Worm (Caenorhabditis elegans) whole organism, young adult: ENCODE results near the gene ceh-83.
"Not testable (repeated sequence)": the region's sequence is repeated elsewhere in the genome, so short reads cannot be mapped to it uniquely, and the experiment has no call there.

ENCODE experiments used
- B0336.3 ChIP-seq: fragments of 200-800 bp; sonication (Bioruptor generic); IDR thresholded peaks from 2 replicates; pipeline ENCODE4 v1.3.6; 2022; ENCODE audit warnings: missing genetic modification characterization, missing compliant biosample characterization
- F52B5.7 ChIP-seq: sonication (generic microtip); optimal IDR thresholded peaks from 2 replicates; lab custom pipeline; 2016; ENCODE audit warnings: mild to moderate bottlenecking, missing genetic modification characterization, missing compliant biosample characterization
- K11D2.4 ChIP-seq: fragments of 200-800 bp; sonication (Bioruptor generic); IDR thresholded peaks from 2 replicates; pipeline ENCODE4 v1.3.6; 2022; ENCODE audit warnings: missing genetic modification reagents, missing genetic modification characterization, missing compliant biosample characterization
- akir-1 ChIP-seq: fragments of 200-800 bp; sonication (Bioruptor generic); optimal IDR thresholded peaks from 2 replicates; lab custom pipeline; 2018; ENCODE audit warnings: mild to moderate bottlenecking, missing genetic modification characterization, moderate library complexity, missing compliant biosample characterization
- aptf-2 ChIP-seq: fragments of 200-800 bp; sonication (Bioruptor generic); conservative IDR thresholded peaks from 2 replicates; pipeline ENCODE4 v1.3.6; 2022; ENCODE audit warnings: missing genetic modification reagents, missing genetic modification characterization, missing compliant biosample characterization
- aptf-3 ChIP-seq: fragments of 200-800 bp; sonication (Bioruptor generic); IDR thresholded peaks from 2 replicates; pipeline ENCODE4 v1.3.6; 2022; ENCODE audit warnings: missing genetic modification characterization, missing compliant biosample characterization
- ccch-3 ChIP-seq: fragments of 200-800 bp; sonication (Bioruptor generic); optimal IDR thresholded peaks from 2 replicates; lab custom pipeline; 2018; ENCODE audit warnings: mild to moderate bottlenecking, missing genetic modification characterization, missing compliant biosample characterization
- ceh-27 ChIP-seq: fragments of 200-800 bp; sonication (Bioruptor generic); optimal IDR thresholded peaks from 2 replicates; lab custom pipeline; 2018; ENCODE audit warnings: mild to moderate bottlenecking, missing genetic modification characterization, moderate library complexity, missing compliant biosample characterization
- ceh-79 ChIP-seq: sonication (generic microtip); optimal IDR thresholded peaks from 2 replicates; lab custom pipeline; 2017; ENCODE audit warnings: mild to moderate bottlenecking, missing genetic modification characterization, missing compliant biosample characterization
- efl-1 ChIP-seq: fragments of 150-350 bp; optimal IDR thresholded peaks from 2 replicates; lab custom pipeline; 2014; ENCODE audit warnings: missing biosample characterization, missing genetic modification reagents, missing genetic modification characterization
- egrh-3 ChIP-seq: fragments of 200-800 bp; sonication (Bioruptor generic); IDR thresholded peaks from 2 replicates; pipeline ENCODE4 v1.3.6; 2022; ENCODE audit warnings: missing genetic modification reagents, missing genetic modification characterization, missing compliant biosample characterization
- hlh-12 ChIP-seq: sonication (generic microtip); optimal IDR thresholded peaks from 2 replicates; lab custom pipeline; 2016; ENCODE audit warnings: missing genetic modification characterization, missing compliant biosample characterization
- hlh-26 ChIP-seq: fragments of 200-800 bp; sonication (Bioruptor generic); conservative IDR thresholded peaks from 2 replicates; pipeline ENCODE4 v1.3.6; 2022; ENCODE audit warnings: missing genetic modification reagents, missing genetic modification characterization, missing compliant biosample characterization
- hmg-1.2 ChIP-seq: fragments of 200-800 bp; sonication (Bioruptor generic); IDR thresholded peaks from 2 replicates; pipeline ENCODE4 v1.3.6; 2022; ENCODE audit warnings: missing genetic modification reagents, missing genetic modification characterization, missing compliant biosample characterization
- hrde-1 ChIP-seq: sonication (generic microtip); optimal IDR thresholded peaks from 2 replicates; lab custom pipeline; 2016; ENCODE audit warnings: missing genetic modification characterization, mild to moderate bottlenecking, missing compliant biosample characterization, moderate library complexity, missing genotype, missing genetic modification reagents, borderline replicate concordance
- let-607 ChIP-seq, 2 experiments: fragments of 200-800 bp in 1 of 2; sonication (Bioruptor generic) in 1 of 2; sonication (generic microtip) in 1 of 2; optimal IDR thresholded peaks; 2 replicates each; lab custom pipeline; 2016 to 2018; ENCODE audit warnings: mild to moderate bottlenecking in 2 of 2, missing compliant biosample characterization in 2 of 2, missing genetic modification characterization in 2 of 2, moderate library complexity in 2 of 2, missing genotype in 1 of 2
- lin-26 ChIP-seq: fragments of 200-800 bp; sonication (Bioruptor generic); IDR thresholded peaks from 2 replicates; pipeline ENCODE4 v1.3.6; 2022; ENCODE audit warnings: missing genetic modification reagents, missing genetic modification characterization, missing compliant biosample characterization
- lin-54 ChIP-seq: fragments of 200-800 bp; sonication (Bioruptor generic); optimal IDR thresholded peaks from 2 replicates; lab custom pipeline; 2018; ENCODE audit warnings: mild to moderate bottlenecking, missing genetic modification characterization, missing compliant biosample characterization
- madf-10 ChIP-seq: sonication (generic microtip); optimal IDR thresholded peaks from 2 replicates; lab custom pipeline; 2016; ENCODE audit warnings: mild to moderate bottlenecking, missing genetic modification characterization, missing compliant biosample characterization
- mcd-1 ChIP-seq: fragments of 200-800 bp; sonication (Bioruptor generic); IDR thresholded peaks from 2 replicates; pipeline ENCODE4 v1.3.6; 2022; ENCODE audit warnings: missing genetic modification reagents, missing genetic modification characterization, missing compliant biosample characterization
- nfya-1 ChIP-seq: sonication (generic microtip); optimal IDR thresholded peaks from 2 replicates; lab custom pipeline; 2017; ENCODE audit warnings: antibody characterized with exemption, missing compliant biosample characterization, missing genetic modification characterization, borderline replicate concordance; ENCODE audit not compliant: insufficient read depth
- nfyb-1 ChIP-seq: fragments of 200-800 bp; sonication (Bioruptor generic); IDR thresholded peaks from 2 replicates; pipeline ENCODE4 v1.3.6; 2022; ENCODE audit warnings: missing genetic modification reagents, missing genetic modification characterization, missing compliant biosample characterization
- nhr-179 ChIP-seq: sonication (generic microtip); optimal IDR thresholded peaks from 2 replicates; lab custom pipeline; 2016; ENCODE audit warnings: mild to moderate bottlenecking, missing genetic modification characterization, missing compliant biosample characterization
- nhr-27 ChIP-seq: fragments of 200-800 bp; sonication (Bioruptor generic); optimal IDR thresholded peaks from 2 replicates; lab custom pipeline; 2018; ENCODE audit warnings: mild to moderate bottlenecking, missing genetic modification characterization, moderate library complexity, missing compliant biosample characterization
- pbrm-1 ChIP-seq: fragments of 200-800 bp; sonication (Bioruptor generic); IDR thresholded peaks from 2 replicates; pipeline ENCODE4 v1.3.6; 2022; ENCODE audit warnings: missing genetic modification reagents, missing genetic modification characterization, missing compliant biosample characterization
- rec-8 ChIP-seq, 2 experiments: sonication (generic microtip); optimal IDR thresholded peaks; 2 replicates each; lab custom pipeline; 2016; ENCODE audit warnings: mild to moderate bottlenecking in 2 of 2, missing genetic modification characterization in 2 of 2, missing genetic modification reagents in 2 of 2, missing genotype in 2 of 2, missing biosample characterization in 1 of 2, missing compliant biosample characterization in 1 of 2, moderate library complexity in 1 of 2
- sdz-38 ChIP-seq: sonication (generic microtip); optimal IDR thresholded peaks from 2 replicates; lab custom pipeline; 2016; ENCODE audit warnings: missing genotype, missing genetic modification characterization, missing compliant biosample characterization
- snpc-1.3 ChIP-seq: sonication (generic microtip); optimal IDR thresholded peaks from 2 replicates; lab custom pipeline; 2017; ENCODE audit warnings: missing genetic modification characterization, mild to moderate bottlenecking, missing compliant biosample characterization, antibody characterized with exemption, moderate library complexity, missing genotype, missing genetic modification reagents; ENCODE audit not compliant: insufficient read depth
- snpc-3.4 ChIP-seq: sonication (generic microtip); optimal IDR thresholded peaks from 2 replicates; lab custom pipeline; 2017; ENCODE audit warnings: missing genetic modification characterization, mild to moderate bottlenecking, missing compliant biosample characterization, antibody characterized with exemption, moderate library complexity, missing genotype, missing genetic modification reagents
- snpc-4 ChIP-seq, 5 experiments: fragments of 150-350 bp in 1 of 5; sonication (generic microtip) in 4 of 5; optimal IDR thresholded peaks; 2 replicates each; lab custom pipeline; 2014 to 2018; ENCODE audit warnings: missing genetic modification characterization in 5 of 5, missing biosample characterization in 3 of 5, antibody characterized with exemption in 2 of 5, mild to moderate bottlenecking in 2 of 5, missing compliant biosample characterization in 2 of 5, missing genotype in 2 of 5, moderate library complexity in 2 of 5, missing genetic modification reagents in 1 of 5
- tbx-9 ChIP-seq: sonication (generic microtip); optimal IDR thresholded peaks from 2 replicates; lab custom pipeline; 2016; ENCODE audit warnings: borderline replicate concordance, missing genetic modification characterization, inconsistent platforms, missing compliant biosample characterization
- unc-130 ChIP-seq: sonication (generic microtip); optimal IDR thresholded peaks from 2 replicates; lab custom pipeline; 2016; ENCODE audit warnings: missing genetic modification reagents, missing genetic modification characterization, missing compliant biosample characterization
- unc-62 ChIP-seq: fragments of 150-350 bp; optimal IDR thresholded peaks from 2 replicates; lab custom pipeline; 2014; ENCODE audit warnings: missing biosample characterization, missing genetic modification reagents, missing genetic modification characterization
- ztf-3 ChIP-seq: fragments of 200-800 bp; sonication (Bioruptor generic); optimal IDR thresholded peaks from 2 replicates; lab custom pipeline; 2018; ENCODE audit warnings: mild to moderate bottlenecking, missing genetic modification characterization, missing compliant biosample characterization
- ztf-6 ChIP-seq: fragments of 200-800 bp; sonication (Bioruptor generic); IDR thresholded peaks from 2 replicates; pipeline ENCODE4 v1.3.6; 2022; ENCODE audit warnings: missing genetic modification reagents, missing genetic modification characterization, missing compliant biosample characterization

Gene ceh-83

DNA sequence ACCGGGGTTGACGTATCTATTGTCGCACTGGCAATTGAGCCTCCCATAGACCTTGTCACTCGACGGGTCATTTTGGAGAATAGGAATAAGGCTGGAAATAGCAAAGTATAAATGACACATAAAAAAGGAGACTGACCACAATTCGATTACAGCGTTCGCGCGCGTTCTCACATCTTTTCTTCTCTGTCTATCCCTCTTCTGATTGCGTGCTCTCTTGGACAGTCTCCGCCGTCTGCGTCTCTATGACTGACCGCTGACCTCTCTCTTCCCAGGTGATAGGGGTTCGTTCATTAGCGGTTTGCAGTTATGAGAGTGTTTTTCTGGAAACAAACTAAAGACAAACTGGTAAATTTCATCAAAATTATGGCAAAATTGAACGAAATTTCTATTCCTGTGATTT, at the start of gene ceh-83:
Gene ceh-83, minus strand, starts transcription at position 181 of the 400 bp plus-strand sequence.
- 0 out of 2 replicates have a peak, but pooled peaks have one; percentile 52 for TF ChIP-seq aptf-2 (GFP tag; lab: Robert Waterston, UW)
- TF ChIP-seq pbrm-1 (GFP tag; lab: Robert Waterston, UW) = 0 out of 2 replicates have a peak, but pooled peaks have one; percentile 25
- no peak for TF ChIP-seq unc-62 (GFP tag; lab: Kevin White, UChicago)
- no peak for TF ChIP-seq egrh-3
- no peak for TF ChIP-seq B0336.3
- peak; percentile 92 for TF ChIP-seq hmg-1.2

ce11 chrII:1784799-1785198, 48.5 kb upstream of the ceh-83 start, which contains the start of gene C08F1.11:
Gene C08F1.11, minus strand, starts transcription at chrII:1784899.
- TF ChIP-seq aptf-3 (GFP tag; lab: Robert Waterston, UW) = no peak
- no peak for TF ChIP-seq sdz-38 (tag; lab: Kevin White, UChicago)
- no peak for TF ChIP-seq F52B5.7 (tag; lab: Kevin White, UChicago)
- TF ChIP-seq mcd-1 (GFP tag; lab: Robert Waterston, UW) = no peak
- no peak for TF ChIP-seq tbx-9 (tag; lab: Kevin White, UChicago)
- no peak for TF ChIP-seq ceh-27
- no peak for TF ChIP-seq let-607 (tag; optimal IDR thresholded peaks at IDR 0.05; lab: Kevin White, UChicago)
- TF ChIP-seq hlh-12 = no peak
- TF ChIP-seq nfya-1 = no peak
- no peak for TF ChIP-seq madf-10
- no peak for TF ChIP-seq unc-130 (GFP tag; lab: Kevin White, UChicago)
- TF ChIP-seq snpc-1.3 (tag; lab: Kevin White, UChicago) = no peak
- no peak for TF ChIP-seq ztf-6 (GFP tag; lab: Robert Waterston, UW)
- TF ChIP-seq akir-1 (GFP tag; lab: Kevin White, UChicago) = no peak
- no peak for TF ChIP-seq efl-1 (GFP tag; lab: Kevin White, UChicago)

DNA sequence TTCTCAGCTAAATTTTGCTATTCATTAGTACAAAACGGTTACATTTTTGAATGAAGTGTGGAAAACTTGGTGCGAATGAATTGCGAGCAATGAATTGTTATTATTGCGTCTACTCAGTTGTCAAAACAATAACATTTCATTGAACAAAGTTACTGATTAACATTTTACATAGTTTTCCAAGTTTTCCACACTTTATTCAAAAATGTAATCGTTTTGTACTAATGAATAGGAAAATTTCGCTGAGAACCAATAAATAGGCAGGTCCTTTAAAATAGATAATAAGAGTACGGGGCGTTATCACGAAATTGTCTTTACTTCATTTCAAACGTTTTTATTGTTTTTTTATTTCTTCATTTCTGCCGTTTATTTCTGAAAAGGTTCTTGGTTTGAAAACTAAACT, 46.1 kb upstream of the ceh-83 start, which contains the start of gene math-4:
Gene math-4, minus strand, starts transcription at position 101 of the 400 bp plus-strand sequence.
- TF ChIP-seq nhr-27 (tag; lab: Kevin White, UChicago) (no peak), unc-62 (GFP tag; lab: Kevin White, UChicago) (no peak), ceh-79 (tag; lab: Kevin White, UChicago) (no peak), ztf-3 (GFP tag; lab: Kevin White, UChicago) (no peak), hlh-26 (GFP tag; lab: Robert Waterston, UW) (no peak), snpc-3.4 (no peak), rec-8 (tag; optimal IDR thresholded peaks at IDR 0.05; lab: Kevin White, UChicago) (no peak), aptf-3 (GFP tag; lab: Robert Waterston, UW) (no peak), lin-26 (GFP tag; lab: Robert Waterston, UW) (no peak), ccch-3 (no peak), hrde-1 (no peak), lin-54 (GFP tag; lab: Kevin White, UChicago) (no peak), snpc-4 (GFP tag; optimal IDR thresholded peaks at IDR 0.05; lab: Kevin White, UChicago) (no peak), snpc-4 (tag; optimal IDR thresholded peaks at IDR 0.05; lab: Kevin White, UChicago) (no peak), K11D2.4 (GFP tag; lab: Robert Waterston, UW) (no peak)

- TF ChIP-seq nhr-179 (tag; lab: Kevin White, UChicago); nfyb-1 (GFP tag; lab: Robert Waterston, UW); nfya-1: not testable (repeated sequence)
These were observed 38.9 kb upstream of the ceh-83 start, which contains the start of gene F36H5.14 for ce11 chrII:1775234-1775633. Gene F36H5.14, plus strand, starts transcription at chrII:1775534.
